Worm (Caenorhabditis elegans) whole organism, late embryonic: ENCODE results near the gene T13H10.2.

ENCODE experiments used
- ceh-14 ChIP-seq: sonication (generic microtip); optimal IDR thresholded peaks from 2 replicates; lab custom pipeline; 2016; ENCODE audit warnings: missing genotype, missing genetic modification characterization, missing compliant biosample characterization
- che-1 ChIP-seq: sonication (generic microtip); optimal IDR thresholded peaks from 2 replicates; lab custom pipeline; 2016; ENCODE audit warnings: mild to moderate bottlenecking, missing genetic modification characterization, missing compliant biosample characterization
- hlh-6 ChIP-seq: sonication (generic microtip); optimal IDR thresholded peaks from 2 replicates; lab custom pipeline; 2016; ENCODE audit warnings: missing genotype, missing genetic modification characterization, missing compliant biosample characterization
- rnt-1 ChIP-seq: sonication (generic microtip); optimal IDR thresholded peaks from 2 replicates; lab custom pipeline; 2016; ENCODE audit warnings: missing genetic modification characterization, missing compliant biosample characterization
- ztf-16 ChIP-seq: sonication (generic microtip); optimal IDR thresholded peaks from 2 replicates; lab custom pipeline; 2017; ENCODE audit warnings: missing genetic modification characterization, missing compliant biosample characterization

- TF ChIP-seq rnt-1 (tag; lab: Kevin White, UChicago) (no peak), ceh-14 (tag; lab: Kevin White, UChicago) (no peak), hlh-6 (no peak), ztf-16 (no peak), che-1 (no peak)
These were observed 5.0 kb downstream of the T13H10.2 start, which contains the start of the genes kin-5 and C47E12.11 for ce11 chrIV:9969081-9969480.
